Worm (Caenorhabditis elegans) whole organism, L4 larva: ENCODE measurements around the gene mltn-6.

Experiments used
- Y75B8A.6 ChIP-seq: fragments of 200-800 bp; sonication (Bioruptor generic); IDR thresholded peaks from 2 replicates; pipeline ENCODE4 v1.3.6; 2022; ENCODE audit warnings: missing genetic modification reagents, missing genetic modification characterization, missing compliant biosample characterization
- daf-16 ChIP-seq, 3 experiments: sonication (generic microtip); optimal IDR thresholded peaks; 2 replicates each; lab custom pipeline; 2016 to 2017; ENCODE audit warnings: missing genetic modification characterization in 3 of 3, missing genetic modification reagents in 3 of 3, mild to moderate bottlenecking in 2 of 3, missing compliant biosample characterization in 2 of 3, missing biosample characterization in 1 of 3, moderate library complexity in 1 of 3
- dmd-6 ChIP-seq: fragments of 200-800 bp; sonication (Bioruptor generic); IDR thresholded peaks from 2 replicates; pipeline ENCODE4 v1.3.6; 2022; ENCODE audit warnings: missing genetic modification reagents, missing genetic modification characterization, missing compliant biosample characterization
- duxl-1 ChIP-seq: sonication (generic microtip); optimal IDR thresholded peaks from 2 replicates; lab custom pipeline; 2016; ENCODE audit warnings: mild to moderate bottlenecking, missing genetic modification characterization, moderate library complexity, missing compliant biosample characterization; ENCODE audit not compliant: poor library complexity
- egl-43 ChIP-seq: fragments of 200-800 bp; sonication (Bioruptor generic); IDR thresholded peaks from 2 replicates; pipeline ENCODE4 v1.3.6; 2022; ENCODE audit warnings: missing genetic modification reagents, missing genetic modification characterization, missing compliant biosample characterization
- hif-1 ChIP-seq, 2 experiments: sonication (generic microtip); optimal IDR thresholded peaks; 2 replicates each; lab custom pipeline; 2016 to 2017; ENCODE audit warnings: missing compliant biosample characterization in 2 of 2, missing genetic modification characterization in 2 of 2, missing genetic modification reagents in 2 of 2, missing genotype in 2 of 2, mild to moderate bottlenecking in 1 of 2
- hlh-11 ChIP-seq: fragments of 200-800 bp; sonication (Bioruptor generic); optimal IDR thresholded peaks from 2 replicates; lab custom pipeline; 2018; ENCODE audit warnings: mild to moderate bottlenecking, missing genetic modification characterization, missing compliant biosample characterization
- madf-9 ChIP-seq: fragments of 200-800 bp; sonication (Bioruptor generic); conservative IDR thresholded peaks from 2 replicates; pipeline ENCODE4 v1.3.6; 2022; ENCODE audit warnings: missing genetic modification reagents, missing genetic modification characterization, missing compliant biosample characterization
- mxl-2 ChIP-seq: fragments of 200-800 bp; sonication (Bioruptor generic); conservative IDR thresholded peaks from 2 replicates; pipeline ENCODE4 v1.3.6; 2022; ENCODE audit warnings: missing genetic modification reagents, missing genetic modification characterization, missing compliant biosample characterization
- nhr-237 ChIP-seq: sonication (generic microtip); optimal IDR thresholded peaks from 2 replicates; lab custom pipeline; 2017; ENCODE audit warnings: missing biosample characterization, missing genetic modification characterization
- nhr-28 ChIP-seq: fragments of 150-350 bp; optimal IDR thresholded peaks from 2 replicates; lab custom pipeline; 2014; ENCODE audit warnings: missing biosample characterization, missing genetic modification characterization
- nhr-48 ChIP-seq: sonication (generic microtip); optimal IDR thresholded peaks from 2 replicates; lab custom pipeline; 2016; ENCODE audit warnings: mild to moderate bottlenecking, missing genetic modification characterization, missing compliant biosample characterization
- nhr-77 ChIP-seq: fragments of 150-350 bp; optimal IDR thresholded peaks from 2 replicates; lab custom pipeline; 2014; ENCODE audit warnings: missing biosample characterization, missing genetic modification characterization
- php-3 ChIP-seq: fragments of 200-800 bp; sonication (Bioruptor generic); IDR thresholded peaks from 2 replicates; pipeline ENCODE4 v1.3.6; 2022; ENCODE audit warnings: missing genetic modification reagents, missing genetic modification characterization, missing compliant biosample characterization
- pqm-1 ChIP-seq: sonication (generic microtip); optimal IDR thresholded peaks from 2 replicates; lab custom pipeline; 2017; ENCODE audit warnings: missing biosample characterization, missing genetic modification characterization
- unc-62 ChIP-seq, 3 experiments: fragments of 150-350 bp in 1 of 3; sonication (generic microtip); optimal IDR thresholded peaks in 2 of 3; peaks in 1 of 3; 1 replicate in 1 of 3; 2 replicates in 2 of 3; lab custom pipeline; 2014 to 2017; ENCODE audit warnings: missing biosample characterization in 3 of 3, missing genetic modification characterization in 3 of 3, missing genetic modification reagents in 3 of 3, missing genotype in 1 of 3

The mltn-6 gene

ce11 chrV:414630-415029, 49.9 kb downstream of the mltn-6 start, which contains the start of gene dod-19:
TSS of gene dod-19 (minus strand) at chrV:414759.
- peak; percentile 57 for TF ChIP-seq dmd-6 (GFP tag; lab: Robert Waterston, UW)
- peak; percentile 79 for TF ChIP-seq pqm-1 (tag; lab: Kevin White, UChicago)
- TF ChIP-seq Y75B8A.6 (GFP tag; lab: Robert Waterston, UW): no peak

- TF ChIP-seq nhr-28 (tag; lab: Kevin White, UChicago): peak; percentile 60
- TF ChIP-seq php-3 (GFP tag; lab: Robert Waterston, UW): peak; percentile 61
- peak; percentile 55; the same call in 1 of the 2 replicates for TF ChIP-seq dmd-6 (GFP tag; lab: Robert Waterston, UW)
- TF ChIP-seq pqm-1 (tag; lab: Kevin White, UChicago): peak; percentile 80
- TF ChIP-seq daf-16 (GFP tag; optimal IDR thresholded peaks at IDR 0.05; lab: Kevin White, UChicago): no peak
- peak; percentile 47 for TF ChIP-seq daf-16 (tag; optimal IDR thresholded peaks at IDR 0.05; lab: Kevin White, UChicago)
- TF ChIP-seq Y75B8A.6 (GFP tag; lab: Robert Waterston, UW): no peak
- no peak for TF ChIP-seq nhr-237 (tag; lab: Kevin White, UChicago)
- peak; percentile 54 for TF ChIP-seq nhr-77
These were observed 50.3 kb downstream of the mltn-6 start for ce11 chrV:415072-415471.

- peak; percentile 17 for TF ChIP-seq pqm-1 (tag; lab: Kevin White, UChicago)
- TF ChIP-seq unc-62 (GFP tag; optimal IDR thresholded peaks at IDR 0.05 in 1 of 2; lab: Kevin White, UChicago): peak in 1 of 2 experiments; percentile 78
- TF ChIP-seq unc-62 (tag; optimal IDR thresholded peaks at IDR 0.05; lab: Kevin White, UChicago): no peak
- TF ChIP-seq hlh-11 (tag; lab: Kevin White, UChicago): peak; percentile 46
- TF ChIP-seq egl-43 (GFP tag; lab: Robert Waterston, UW): no peak
- TF ChIP-seq dmd-6 (GFP tag; lab: Robert Waterston, UW): peak; percentile 90
- peak; percentile 33 for TF ChIP-seq nhr-28 (tag; lab: Kevin White, UChicago)
- TF ChIP-seq nhr-48: peak; percentile 38
- no peak for TF ChIP-seq hif-1 (tag; optimal IDR thresholded peaks at IDR 0.05; lab: Kevin White, UChicago)
- no peak for TF ChIP-seq daf-16 (GFP tag; optimal IDR thresholded peaks at IDR 0.05; lab: Kevin White, UChicago)
- peak; percentile 10 for TF ChIP-seq daf-16 (tag; optimal IDR thresholded peaks at IDR 0.05; lab: Kevin White, UChicago)
- no peak for TF ChIP-seq duxl-1
- TF ChIP-seq madf-9 (GFP tag; lab: Robert Waterston, UW): no peak
- 0 out of 2 replicates have a peak, but pooled peaks have one; percentile 51 for TF ChIP-seq mxl-2 (GFP tag; lab: Robert Waterston, UW)
These were observed 53.1 kb downstream of the mltn-6 start, which contains the start of gene irg-8 for ce11 chrV:417656-418353. TSS of gene irg-8 (minus strand) at chrV:417706.

ce11 chrV:418432-418831, 53.7 kb downstream of the mltn-6 start, which contains the start of gene Y39D8A.1:
TSS of gene Y39D8A.1 (plus strand) at chrV:418732.
- TF ChIP-seq daf-16 (GFP tag; optimal IDR thresholded peaks at IDR 0.05; lab: Kevin White, UChicago): no peak
- TF ChIP-seq daf-16 (tag; optimal IDR thresholded peaks at IDR 0.05; lab: Kevin White, UChicago): peak; percentile 30
- no peak for TF ChIP-seq egl-43 (GFP tag; lab: Robert Waterston, UW)
- TF ChIP-seq, all 104 proteins: peak for 1
